Fruit fly (Drosophila melanogaster) whole organism, embryonic: ENCODE results near the gene Wdr33.

Experiments
- Abd-B ChIP-seq: fragments of 200-800 bp; sonication (Bioruptor generic); optimal IDR thresholded peaks from 2 replicates; lab custom pipeline; 2018; ENCODE audit warnings: missing biosample characterization, mild to moderate bottlenecking, missing genetic modification characterization, moderate library complexity
- Asciz ChIP-seq: fragments of 200-800 bp; sonication (Bioruptor generic); optimal IDR thresholded peaks from 2 replicates; lab custom pipeline; 2017; ENCODE audit warnings: missing biosample characterization, mild to moderate bottlenecking, missing genetic modification characterization, missing genetic modification reagents
- Atf3 ChIP-seq: fragments of 200-800 bp; sonication (Bioruptor generic); optimal IDR thresholded peaks from 3 replicates; lab custom pipeline; 2016; ENCODE audit warnings: missing biosample characterization, missing genetic modification characterization
- CG10959 ChIP-seq: fragments of 200-800 bp; sonication (Bioruptor generic); IDR thresholded peaks from 2 replicates; pipeline ENCODE4 v1.3.6; 2022; ENCODE audit warnings: missing biosample characterization, missing genetic modification characterization
- CG11085 ChIP-seq: fragments of 200-800 bp; sonication (Bioruptor generic); IDR thresholded peaks from 2 replicates; pipeline ENCODE4 v1.3.6; 2022; ENCODE audit warnings: missing biosample characterization, missing genetic modification characterization
- CG12104 ChIP-seq: fragments of 200-800 bp; sonication (Bioruptor generic); optimal IDR thresholded peaks from 3 replicates; lab custom pipeline; 2016; ENCODE audit warnings: missing biosample characterization, missing genetic modification characterization
- CG13287 ChIP-seq: fragments of 200-800 bp; sonication (Bioruptor generic); IDR thresholded peaks from 2 replicates; pipeline ENCODE4 v1.3.6; 2022; ENCODE audit warnings: missing biosample characterization, missing genetic modification characterization; ENCODE audit not compliant: partially characterized antibody
- CG13624 ChIP-seq: fragments of 200-800 bp; sonication (Bioruptor generic); optimal IDR thresholded peaks from 2 replicates; lab custom pipeline; 2016; ENCODE audit warnings: missing biosample characterization, missing genetic modification characterization
- CG14441 ChIP-seq: fragments of 200-800 bp; sonication (Bioruptor generic); IDR thresholded peaks from 2 replicates; pipeline ENCODE4 v1.3.6; 2022; ENCODE audit warnings: missing biosample characterization, missing genetic modification characterization
- CG14710 ChIP-seq: fragments of 200-800 bp; sonication (Bioruptor generic); optimal IDR thresholded peaks from 3 replicates; lab custom pipeline; 2019; ENCODE audit warnings: missing biosample characterization, mild to moderate bottlenecking, missing genetic modification characterization, moderate library complexity
- CG1647 ChIP-seq: fragments of 200-800 bp; sonication (Bioruptor generic); optimal IDR thresholded peaks from 3 replicates; lab custom pipeline; 2016; ENCODE audit warnings: missing biosample characterization, missing genetic modification characterization
- CG16779 ChIP-seq: fragments of 200-800 bp; sonication (Bioruptor generic); IDR thresholded peaks from 2 replicates; pipeline ENCODE4 v1.3.6; 2022; ENCODE audit warnings: missing biosample characterization, missing genetic modification characterization
- CG16813 ChIP-seq: fragments of 200-800 bp; sonication (Bioruptor generic); IDR thresholded peaks from 3 replicates; pipeline ENCODE4 v1.3.6; 2022; ENCODE audit warnings: missing biosample characterization, missing genetic modification characterization; ENCODE audit not compliant: partially characterized antibody
- CG31441 ChIP-seq: fragments of 200-800 bp; sonication (Bioruptor generic); IDR thresholded peaks from 2 replicates; pipeline ENCODE4 v1.3.6; 2022; ENCODE audit warnings: missing biosample characterization, missing genetic modification characterization
- CG3163 ChIP-seq: fragments of 200-800 bp; sonication (Bioruptor generic); optimal IDR thresholded peaks from 3 replicates; lab custom pipeline; 2016; ENCODE audit warnings: missing biosample characterization, missing genetic modification characterization
- CG32767 ChIP-seq: fragments of 200-800 bp; sonication (Bioruptor generic); IDR thresholded peaks from 2 replicates; pipeline ENCODE4 v1.3.6; 2022; ENCODE audit warnings: missing biosample characterization, missing genetic modification characterization
- CG34376 ChIP-seq: fragments of 200-800 bp; sonication (Bioruptor generic); optimal IDR thresholded peaks from 2 replicates; lab custom pipeline; 2018; ENCODE audit warnings: missing biosample characterization, mild to moderate bottlenecking, missing genetic modification characterization
- CG4854 ChIP-seq: fragments of 200-800 bp; sonication (Bioruptor generic); optimal IDR thresholded peaks from 2 replicates; lab custom pipeline; 2016; ENCODE audit warnings: missing biosample characterization, missing genetic modification characterization, inconsistent platforms
- CG6272 ChIP-seq: fragments of 200-800 bp; sonication (Bioruptor generic); IDR thresholded peaks from 2 replicates; pipeline ENCODE4 v1.3.6; 2022; ENCODE audit warnings: missing biosample characterization, missing genetic modification characterization
- CG7271 ChIP-seq: fragments of 200-800 bp; sonication (Bioruptor generic); optimal IDR thresholded peaks from 2 replicates; lab custom pipeline; 2018; ENCODE audit warnings: missing biosample characterization, mild to moderate bottlenecking, missing genetic modification characterization, moderate library complexity
- CG7963 ChIP-seq: fragments of 200-800 bp; sonication (Bioruptor generic); IDR thresholded peaks from 3 replicates; pipeline ENCODE4 v1.3.6; 2022; ENCODE audit warnings: missing biosample characterization, missing genetic modification characterization; ENCODE audit not compliant: partially characterized antibody
- CG8089 ChIP-seq: fragments of 200-800 bp; sonication (Bioruptor generic); optimal IDR thresholded peaks from 3 replicates; lab custom pipeline; 2016; ENCODE audit warnings: missing biosample characterization, missing genetic modification characterization
- CG8478 ChIP-seq: fragments of >200 bp; optimal IDR thresholded peaks from 2 replicates; lab custom pipeline; 2018
- CG9797 ChIP-seq: fragments of 200-800 bp; sonication (Bioruptor generic); optimal IDR thresholded peaks from 3 replicates; lab custom pipeline; 2018; ENCODE audit warnings: missing biosample characterization, mild to moderate bottlenecking, missing genetic modification characterization
- CG9932 ChIP-seq: fragments of 200-800 bp; sonication (Bioruptor generic); IDR thresholded peaks from 2 replicates; pipeline ENCODE4 v1.3.6; 2022; ENCODE audit warnings: missing biosample characterization, missing genetic modification characterization
- Elba2 ChIP-seq: fragments of 200-800 bp; sonication (Bioruptor generic); optimal IDR thresholded peaks from 3 replicates; lab custom pipeline; 2016; ENCODE audit warnings: missing biosample characterization, missing genetic modification characterization
- Mes4 ChIP-seq: fragments of 200-800 bp; sonication (Bioruptor generic); optimal IDR thresholded peaks from 2 replicates; lab custom pipeline; 2016; ENCODE audit warnings: missing biosample characterization, missing genetic modification characterization
- Myb ChIP-seq: fragments of 200-800 bp; sonication (Bioruptor generic); optimal IDR thresholded peaks from 2 replicates; lab custom pipeline; 2016; ENCODE audit warnings: missing biosample characterization, missing genetic modification characterization
- Rx ChIP-seq: fragments of 200-800 bp; sonication (Bioruptor generic); IDR thresholded peaks from 2 replicates; pipeline ENCODE4 v1.3.6; 2022; ENCODE audit warnings: missing biosample characterization, missing genetic modification characterization
- Sin3A ChIP-seq: fragments of >200 bp; optimal IDR thresholded peaks from 2 replicates; lab custom pipeline; 2018
- Sry-β ChIP-seq: fragments of 200-800 bp; sonication (Bioruptor generic); optimal IDR thresholded peaks from 2 replicates; lab custom pipeline; 2018; ENCODE audit warnings: missing biosample characterization, mild to moderate bottlenecking, missing genetic modification characterization, moderate library complexity
- abd-A ChIP-seq: fragments of 200-800 bp; sonication (Bioruptor generic); optimal IDR thresholded peaks from 3 replicates; lab custom pipeline; 2019; ENCODE audit warnings: missing biosample characterization, mild to moderate bottlenecking, missing genetic modification characterization, moderate library complexity
- al ChIP-seq: fragments of 200-800 bp; sonication (Bioruptor generic); IDR thresholded peaks from 2 replicates; pipeline ENCODE4 v1.3.6; 2022; ENCODE audit warnings: missing biosample characterization, missing genetic modification characterization
- aop ChIP-seq: fragments of 200-800 bp; sonication (Bioruptor generic); IDR thresholded peaks from 2 replicates; pipeline ENCODE4 v1.3.6; 2022; ENCODE audit warnings: missing biosample characterization, missing genetic modification characterization
- ash1 ChIP-seq: fragments of 200-800 bp; sonication (Bioruptor generic); optimal IDR thresholded peaks from 2 replicates; lab custom pipeline; 2018; ENCODE audit warnings: missing biosample characterization, mild to moderate bottlenecking, missing genetic modification characterization
- bbx ChIP-seq: fragments of 200-800 bp; sonication (Bioruptor generic); IDR thresholded peaks from 2 replicates; pipeline ENCODE4 v1.3.6; 2022; ENCODE audit warnings: missing biosample characterization, missing genetic modification characterization; ENCODE audit not compliant: partially characterized antibody
- bigmax ChIP-seq: fragments of 200-800 bp; sonication (Bioruptor generic); optimal IDR thresholded peaks from 2 replicates; lab custom pipeline; 2018; ENCODE audit warnings: missing biosample characterization, mild to moderate bottlenecking, missing genetic modification characterization
- cad ChIP-seq: fragments of >200 bp; optimal IDR thresholded peaks from 2 replicates; lab custom pipeline; 2017; ENCODE audit warnings: missing biosample characterization, missing genetic modification characterization
- cg ChIP-seq: fragments of 200-800 bp; sonication (Bioruptor generic); optimal IDR thresholded peaks from 3 replicates; lab custom pipeline; 2019; ENCODE audit warnings: missing biosample characterization, mild to moderate bottlenecking, missing genetic modification characterization, moderate library complexity
- ftz-f1 ChIP-seq: fragments of 200-800 bp; sonication (Bioruptor generic); optimal IDR thresholded peaks from 2 replicates; lab custom pipeline; 2016; ENCODE audit warnings: missing biosample characterization, missing genetic modification characterization
- hth ChIP-seq: fragments of >200 bp; optimal IDR thresholded peaks from 2 replicates; lab custom pipeline; 2017; ENCODE audit warnings: inconsistent platforms
- nom ChIP-seq: fragments of 200-800 bp; sonication (Bioruptor generic); optimal IDR thresholded peaks from 2 replicates; lab custom pipeline; 2017; ENCODE audit warnings: missing biosample characterization, missing genetic modification characterization, mild to moderate bottlenecking, moderate library complexity, missing genetic modification reagents
- pan ChIP-seq, 4 experiments: fragments of >200 bp in 3 of 4; fragments of 200-800 bp in 1 of 4; sonication (Bioruptor generic) in 1 of 4; optimal IDR thresholded peaks in 3 of 4; IDR thresholded peaks in 1 of 4; 2 replicates each; pipeline versions ENCODE4 v1.3.6 to Lab custom; 2017 to 2022; ENCODE audit warnings: missing biosample characterization in 2 of 4, missing genetic modification characterization in 2 of 4, mixed read lengths in 1 of 4
- pum ChIP-seq: fragments of 200-800 bp; sonication (Bioruptor generic); optimal IDR thresholded peaks from 2 replicates; lab custom pipeline; 2016; ENCODE audit warnings: missing biosample characterization, missing genetic modification characterization
- sd ChIP-seq: fragments of 200-800 bp; sonication (Bioruptor generic); optimal IDR thresholded peaks from 3 replicates; lab custom pipeline; 2018; ENCODE audit warnings: missing biosample characterization, mild to moderate bottlenecking, missing genetic modification characterization, moderate library complexity
- sisA ChIP-seq: fragments of 200-800 bp; sonication (Bioruptor generic); IDR thresholded peaks from 2 replicates; pipeline ENCODE4 v1.3.6; 2022; ENCODE audit warnings: missing biosample characterization, missing genetic modification characterization
- slou ChIP-seq: fragments of 200-800 bp; sonication (Bioruptor generic); optimal IDR thresholded peaks from 3 replicates; lab custom pipeline; 2016; ENCODE audit warnings: missing biosample characterization, missing genetic modification characterization
- sna ChIP-seq: fragments of 200-800 bp; sonication (Bioruptor generic); IDR thresholded peaks from 2 replicates; pipeline ENCODE4 v1.3.6; 2022; ENCODE audit warnings: missing biosample characterization, missing genetic modification characterization; ENCODE audit not compliant: partially characterized antibody
- stwl ChIP-seq: fragments of 200-800 bp; sonication (Bioruptor generic); optimal IDR thresholded peaks from 3 replicates; lab custom pipeline; 2018; ENCODE audit warnings: missing biosample characterization, mild to moderate bottlenecking, missing genetic modification characterization, moderate library complexity
- usp ChIP-seq: fragments of >200 bp; optimal IDR thresholded peaks from 2 replicates; lab custom pipeline; 2017; ENCODE audit warnings: missing biosample characterization, missing genetic modification characterization

Wdr33 gene

DNA sequence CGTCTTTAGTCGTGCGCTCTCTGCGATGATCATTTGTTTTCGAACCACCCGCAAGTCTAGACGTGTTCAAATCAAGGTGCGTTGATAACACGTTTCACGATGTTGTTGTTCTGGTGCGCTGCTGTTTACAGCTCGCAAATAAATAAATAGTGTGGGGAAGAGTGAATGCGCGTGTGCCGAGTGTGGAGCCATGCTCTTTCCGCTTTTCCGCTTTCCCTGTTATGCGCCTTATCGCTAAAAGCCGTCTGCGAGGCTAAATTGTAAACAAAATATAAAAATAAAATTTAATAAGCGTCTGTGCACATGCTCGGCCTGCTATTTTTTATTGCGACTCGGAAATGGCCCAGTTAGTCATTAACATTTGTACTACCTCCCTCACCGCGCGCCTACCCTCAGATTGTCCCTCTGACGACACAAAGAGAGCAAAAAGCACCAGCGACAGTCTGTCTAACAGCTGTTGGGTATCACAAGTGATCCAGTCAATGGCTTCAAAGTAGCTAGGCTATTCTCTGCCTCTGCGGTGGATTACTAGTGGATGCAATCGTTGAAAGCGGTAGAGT lies 12.3 kb downstream of the Wdr33 start (continued):
- TF ChIP-seq Myb (peak; percentile 19), CG8478 (lab: Kevin White, UChicago) (no peak), hth (lab: Kevin White, UChicago) (no peak), CG14710 (tag; lab: Kevin White, UChicago) (peak; percentile 72), slou (GFP tag; lab: Kevin White, UChicago) (no peak), CG7271 (tag; lab: Kevin White, UChicago) (peak; percentile 73), al (GFP tag; lab: Robert Waterston, UW) (no peak), stwl (tag; lab: Kevin White, UChicago) (no peak), cad (GFP tag; lab: Kevin White, UChicago) (no peak), abd-A (no peak), CG1647 (GFP tag; lab: Kevin White, UChicago) (no peak), Sry-β (no peak), CG10959 (GFP tag; lab: Robert Waterston, UW) (no peak), Elba2 (GFP tag; lab: Kevin White, UChicago) (no peak), bigmax (peak; percentile 70), CG31441 (GFP tag; lab: Robert Waterston, UW) (peak; percentile 64; the same call in 1 of the 2 replicates), Mes4 (GFP tag; lab: Kevin White, UChicago) (peak; percentile 64), nom (GFP tag; lab: Kevin White, UChicago) (no peak), sd (no peak), bbx (GFP tag; lab: Robert Waterston, UW) (0 out of 2 replicates have a peak, but pooled peaks have one; percentile 39), CG4854 (GFP tag; lab: Kevin White, UChicago) (peak; percentile 44), ash1 (GFP tag; lab: Kevin White, UChicago) (peak; percentile 91), cg (peak; percentile 23), CG12104 (GFP tag; lab: Kevin White, UChicago) (peak; percentile 76), CG34376 (peak; percentile 94), CG8089 (peak; percentile 59), Asciz (peak; percentile 94), Sin3A (lab: Kevin White, UChicago) (no peak), sna (0 out of 2 replicates have a peak, but pooled peaks have one; percentile 28), Atf3 (GFP tag; lab: Kevin White, UChicago) (peak; percentile 54), CG6272 (no peak), ftz-f1 (peak; percentile 71), pan (optimal IDR thresholded peaks at IDR 0.05; lab: Kevin White, UChicago) (no peak), pan (GFP tag; optimal IDR thresholded peaks at IDR 0.05 in 1 of 2, IDR thresholded peaks at IDR 0.05 in 1 of 2) (peak in 1 of 2 experiments; percentile 47), Abd-B (GFP tag; lab: Kevin White, UChicago) (no peak), CG9932 (0 out of 2 replicates have a peak, but pooled peaks have one; percentile 12), CG9797 (GFP tag; lab: Kevin White, UChicago) (peak; percentile 30), CG11085 (GFP tag; lab: Robert Waterston, UW) (no peak), CG3163 (GFP tag; lab: Kevin White, UChicago) (peak; percentile 44), CG7963 (no peak), aop (GFP tag; lab: Robert Waterston, UW) (no peak), CG13287 (peak; percentile 26; the same call in 1 of the 2 replicates), pum (GFP tag; lab: Kevin White, UChicago) (peak; percentile 40), CG14441 (GFP tag; lab: Robert Waterston, UW) (0 out of 2 replicates have a peak, but pooled peaks have one; percentile 38), CG32767 (GFP tag; lab: Robert Waterston, UW) (peak; percentile 48; the same call in 1 of the 2 replicates), CG13624 (GFP tag; lab: Kevin White, UChicago) (peak; percentile 71), CG16813 (GFP tag; lab: Robert Waterston, UW) (no peak), usp (no peak), Rx (peak; percentile 38; the same call in 1 of the 2 replicates), sisA (GFP tag; lab: Robert Waterston, UW) (no peak), CG16779 (GFP tag; lab: Robert Waterston, UW) (no peak)
